Fruit fly (Drosophila melanogaster) whole organism: ENCODE data around the gene Dci.

ENCODE experiments used
- CG8478 ChIP-seq: fragments of >200 bp; optimal IDR thresholded peaks from 2 replicates; lab custom pipeline; 2018; ENCODE audit warnings: inconsistent platforms
- Dll ChIP-seq: fragments of >200 bp; optimal IDR thresholded peaks from 2 replicates; lab custom pipeline; 2017
- EcR ChIP-seq, 2 experiments: fragments of >200 bp; optimal IDR thresholded peaks; 2 replicates each; lab custom pipeline; 2017; ENCODE audit warnings: missing biosample characterization in 2 of 2, missing genetic modification characterization in 2 of 2, missing genetic modification reagents in 2 of 2

DNA sequence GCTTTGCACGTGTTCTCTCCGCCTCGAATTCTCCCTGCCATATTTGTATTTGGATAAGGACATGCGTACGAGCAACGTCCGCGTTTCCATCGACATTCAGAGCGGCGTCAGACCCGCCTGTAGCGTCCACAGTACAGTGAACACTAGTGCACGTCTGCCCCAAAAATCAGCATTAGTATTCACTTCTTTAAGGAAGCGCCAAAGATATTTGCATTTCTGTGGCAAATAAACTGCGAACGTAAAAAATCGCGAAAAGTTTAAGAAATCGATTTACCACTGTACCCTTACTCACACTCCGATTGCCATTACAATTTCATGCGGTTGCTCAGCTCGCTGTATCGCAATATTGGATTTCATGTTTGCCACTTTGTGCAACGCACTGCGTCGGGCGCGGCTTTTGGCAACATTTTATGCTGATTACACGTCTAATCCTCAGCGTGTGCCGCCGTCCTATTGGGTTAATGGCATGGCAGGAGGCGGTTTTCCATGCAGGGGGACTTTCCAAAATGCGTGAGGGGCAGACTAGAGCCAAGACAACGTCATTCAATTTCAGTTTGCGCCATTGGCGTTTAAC, 48.4 kb upstream of the Dci start:
- TF ChIP-seq Dll (lab: Kevin White, UChicago) = no peak
- no peak for TF ChIP-seq CG8478
- TF ChIP-seq EcR (GFP tag; optimal IDR thresholded peaks at IDR 0.05; lab: Kevin White, UChicago) = no peak
